Fruit fly (Drosophila melanogaster) whole organism: ENCODE data around the gene Vlet.
A peak's percentile ranks its signal among the peaks of the same experiment; 100 is the strongest.

Experiments
- CG8478 ChIP-seq: fragments of >200 bp; optimal IDR thresholded peaks from 2 replicates; lab custom pipeline; 2018; ENCODE audit warnings: inconsistent platforms
- Dll ChIP-seq: fragments of >200 bp; optimal IDR thresholded peaks from 2 replicates; lab custom pipeline; 2017
- EcR ChIP-seq, 2 experiments: fragments of >200 bp; optimal IDR thresholded peaks; 2 replicates each; lab custom pipeline; 2017; ENCODE audit warnings: missing biosample characterization in 2 of 2, missing genetic modification characterization in 2 of 2, missing genetic modification reagents in 2 of 2
- pan ChIP-seq: fragments of >200 bp; optimal IDR thresholded peaks from 2 replicates; lab custom pipeline; 2017
- psq ChIP-seq: fragments of >200 bp; optimal IDR thresholded peaks from 2 replicates; lab custom pipeline; 2017
- usp ChIP-seq: fragments of >200 bp; optimal IDR thresholded peaks from 2 replicates; lab custom pipeline; 2017; ENCODE audit warnings: missing biosample characterization, missing genetic modification characterization, mixed read lengths

Gene Vlet

DNA sequence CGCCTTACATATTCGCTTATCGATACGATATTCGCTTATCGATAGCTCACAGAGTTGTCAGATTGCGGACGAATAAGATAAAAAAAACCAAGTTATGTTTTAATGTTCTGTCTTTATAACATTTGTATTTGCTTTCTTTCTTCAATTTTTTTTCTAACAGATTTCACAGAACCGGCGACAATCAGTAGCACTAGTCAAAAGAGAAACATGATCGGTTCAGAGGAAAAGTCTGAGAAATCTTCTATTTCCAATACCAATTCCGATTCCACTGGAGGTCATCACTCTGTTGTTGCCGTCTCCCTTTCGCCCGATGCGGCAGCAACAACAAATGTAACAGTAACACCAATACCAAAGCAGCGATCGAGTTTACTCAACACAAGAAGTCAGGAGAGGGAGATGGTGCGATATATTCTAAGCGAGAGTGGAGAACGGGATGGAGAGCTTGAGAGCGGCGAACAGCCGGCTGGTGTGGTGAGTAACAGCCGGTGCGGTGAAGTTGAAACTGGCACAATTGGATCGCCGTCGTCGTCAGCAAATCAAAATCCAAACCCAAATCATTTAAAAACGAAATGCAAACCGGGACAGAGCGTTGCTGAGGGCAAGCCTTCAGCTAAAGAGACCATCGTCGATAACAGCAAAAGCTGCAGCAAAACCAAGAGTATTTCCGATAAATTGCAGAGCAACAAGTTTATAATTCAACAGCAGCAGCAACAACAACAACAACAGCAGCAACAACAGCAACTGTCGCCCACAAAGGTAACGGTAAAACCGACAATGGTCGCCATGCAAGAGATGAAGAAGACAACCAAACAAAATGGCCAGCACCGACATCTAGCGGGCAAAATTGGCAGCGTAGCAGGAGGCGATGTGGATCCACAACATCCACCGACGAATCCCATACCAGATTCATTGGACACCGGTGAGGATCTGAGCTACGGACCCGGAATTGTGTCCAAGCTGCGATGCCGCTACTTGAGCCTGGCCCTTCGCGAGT is 3.5 kb upstream of the Vlet start:
- TF ChIP-seq CG8478 (lab: Kevin White, UChicago) (peak; percentile 34), usp (GFP tag; lab: Kevin White, UChicago) (no peak), Dll (lab: Kevin White, UChicago) (peak; percentile 66), EcR (GFP tag; optimal IDR thresholded peaks at IDR 0.05; lab: Kevin White, UChicago) (peak in 1 of 2 experiments; percentile 96), pan (lab: Kevin White, UChicago) (no peak), psq (lab: Kevin White, UChicago) (no peak)

DNA sequence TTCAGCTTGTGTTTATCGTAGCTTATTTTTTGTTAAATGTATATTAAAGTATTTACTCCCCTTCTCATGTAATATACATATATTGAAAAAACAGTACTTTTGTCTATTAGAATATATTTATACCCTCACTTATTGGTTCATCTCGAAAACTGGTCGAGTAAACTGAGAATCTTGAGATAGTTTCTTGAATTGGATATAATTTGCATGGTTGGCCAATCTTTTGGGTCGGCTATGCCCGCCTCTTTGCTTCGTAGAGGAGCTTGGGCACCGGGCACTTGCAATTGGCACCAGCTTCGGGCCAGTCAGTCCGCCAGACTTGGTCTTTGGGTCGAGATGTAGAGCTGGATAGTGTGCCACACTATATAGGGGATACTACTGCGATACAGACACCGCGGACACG is 2.0 kb upstream of the Vlet start:
- TF ChIP-seq CG8478 (lab: Kevin White, UChicago), result no peak
- no peak for TF ChIP-seq EcR (GFP tag; optimal IDR thresholded peaks at IDR 0.05; lab: Kevin White, UChicago)
- no peak for TF ChIP-seq usp (GFP tag; lab: Kevin White, UChicago)
- no peak for TF ChIP-seq Dll (lab: Kevin White, UChicago)
- no peak for TF ChIP-seq pan (lab: Kevin White, UChicago)
- no peak for TF ChIP-seq psq (lab: Kevin White, UChicago)

DNA sequence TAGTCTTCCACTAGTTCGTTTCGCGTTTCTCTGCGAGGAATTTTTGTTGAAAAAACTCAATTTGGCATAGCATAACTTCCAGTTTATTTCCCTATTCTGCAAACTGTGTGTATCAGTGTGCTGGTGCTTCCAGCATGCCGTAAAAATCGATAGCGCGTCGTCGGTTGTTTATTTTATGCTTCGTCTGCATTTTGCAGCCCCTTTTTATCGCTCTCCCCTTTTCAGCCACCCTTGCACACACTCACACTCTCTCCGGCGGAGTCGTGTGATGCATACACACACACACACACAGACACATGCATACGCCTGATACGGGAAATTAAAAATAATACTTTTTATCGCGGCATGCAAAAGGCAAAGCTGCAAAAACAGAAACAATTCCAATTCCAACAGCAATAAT is 1.1 kb upstream of the Vlet start:
- TF ChIP-seq pan (lab: Kevin White, UChicago) (no peak), psq (lab: Kevin White, UChicago) (no peak), usp (GFP tag; lab: Kevin White, UChicago) (no peak), EcR (GFP tag; optimal IDR thresholded peaks at IDR 0.05; lab: Kevin White, UChicago) (no peak), Dll (lab: Kevin White, UChicago) (no peak), CG8478 (lab: Kevin White, UChicago) (no peak)

DNA sequence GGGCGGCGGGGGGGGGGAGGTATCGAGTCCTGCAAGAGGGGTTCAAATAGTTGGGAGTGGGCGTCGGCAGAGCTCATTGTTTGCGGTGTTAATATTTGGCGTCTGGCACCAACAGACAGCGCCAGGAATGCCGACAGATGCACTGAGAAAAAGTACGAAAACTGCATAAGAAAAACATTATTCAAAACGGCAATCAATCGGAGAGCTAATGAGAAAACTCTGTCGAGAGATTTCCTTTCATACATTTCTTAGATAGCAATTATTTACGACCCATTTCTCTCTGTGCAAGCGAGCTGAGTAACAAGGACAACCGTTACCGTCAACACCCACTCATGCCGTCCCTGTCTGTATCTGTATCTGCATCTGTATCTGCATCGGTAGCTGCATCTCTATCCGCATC is 14.3 kb downstream of the Vlet start:
- TF ChIP-seq CG8478 (lab: Kevin White, UChicago) (no peak), pan (lab: Kevin White, UChicago) (no peak), usp (GFP tag; lab: Kevin White, UChicago) (no peak), Dll (lab: Kevin White, UChicago) (no peak), EcR (GFP tag; optimal IDR thresholded peaks at IDR 0.05; lab: Kevin White, UChicago) (no peak), psq (lab: Kevin White, UChicago) (no peak)

DNA sequence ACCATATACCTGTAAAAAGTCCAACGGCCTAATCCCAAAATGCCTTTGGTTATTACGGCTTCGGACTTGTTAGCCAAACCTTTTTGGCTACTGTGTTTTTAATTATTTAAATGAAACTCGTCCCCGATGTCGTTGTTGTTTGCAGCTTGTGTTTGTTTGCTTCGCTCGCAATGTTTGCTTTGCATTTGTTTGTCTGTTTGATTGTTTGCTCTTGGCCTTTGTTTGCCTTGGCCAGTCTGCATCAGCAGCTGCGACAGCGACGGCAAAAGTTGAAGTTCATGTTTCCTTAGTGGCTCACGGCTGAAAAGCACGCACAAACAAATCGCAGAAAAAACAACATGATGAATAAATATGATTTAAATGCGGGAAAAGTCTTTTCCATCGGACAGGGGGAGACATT is 17.9 kb downstream of the Vlet start:
- TF ChIP-seq Dll (lab: Kevin White, UChicago), result no peak
- TF ChIP-seq CG8478 (lab: Kevin White, UChicago), result no peak
- TF ChIP-seq usp (GFP tag; lab: Kevin White, UChicago), result no peak
- TF ChIP-seq pan (lab: Kevin White, UChicago), result no peak
- TF ChIP-seq EcR (GFP tag; optimal IDR thresholded peaks at IDR 0.05; lab: Kevin White, UChicago), result no peak

DNA sequence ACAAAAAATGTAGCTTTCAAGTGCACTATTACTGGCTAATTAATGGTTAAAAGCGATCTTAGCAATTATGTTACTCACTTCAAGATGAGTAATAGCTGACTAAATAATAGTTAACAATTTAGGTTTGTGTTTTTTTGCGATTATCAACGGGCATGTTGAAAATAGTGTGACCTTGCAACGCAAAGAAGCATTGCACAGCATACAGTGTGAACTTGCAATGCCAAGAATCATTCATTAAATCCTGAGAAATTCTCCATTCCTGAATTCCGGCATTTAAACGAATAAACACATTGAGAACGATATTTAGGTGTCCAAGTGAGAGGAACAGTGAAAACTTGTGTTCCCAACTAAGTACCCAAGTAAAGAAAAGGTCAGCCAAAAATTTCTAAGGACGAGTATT is 18.8 kb downstream of the Vlet start:
- TF ChIP-seq usp (GFP tag; lab: Kevin White, UChicago) (no peak), EcR (GFP tag; optimal IDR thresholded peaks at IDR 0.05; lab: Kevin White, UChicago) (no peak), pan (lab: Kevin White, UChicago) (no peak), CG8478 (lab: Kevin White, UChicago) (no peak), psq (lab: Kevin White, UChicago) (no peak), Dll (lab: Kevin White, UChicago) (no peak)

DNA sequence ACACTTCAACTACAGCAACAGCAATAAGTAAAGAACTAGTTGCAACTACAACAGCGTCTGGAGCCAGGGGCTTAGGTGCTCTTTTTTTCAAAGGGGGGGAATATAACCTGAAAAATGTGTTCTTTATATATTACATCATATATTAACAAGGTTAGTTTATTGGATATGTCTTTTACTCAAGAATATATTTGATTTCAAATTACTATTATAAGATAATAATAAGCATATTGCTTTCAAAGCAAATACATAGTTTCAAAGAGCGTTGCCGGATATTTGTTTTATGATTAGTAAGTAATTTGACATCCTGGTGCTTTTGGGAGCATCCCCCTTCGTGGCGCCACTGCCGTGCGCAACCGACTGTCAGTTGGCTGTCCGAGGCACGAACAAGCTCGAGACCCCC is 19.3 kb downstream of the Vlet start:
- no peak for TF ChIP-seq usp (GFP tag; lab: Kevin White, UChicago)

DNA sequence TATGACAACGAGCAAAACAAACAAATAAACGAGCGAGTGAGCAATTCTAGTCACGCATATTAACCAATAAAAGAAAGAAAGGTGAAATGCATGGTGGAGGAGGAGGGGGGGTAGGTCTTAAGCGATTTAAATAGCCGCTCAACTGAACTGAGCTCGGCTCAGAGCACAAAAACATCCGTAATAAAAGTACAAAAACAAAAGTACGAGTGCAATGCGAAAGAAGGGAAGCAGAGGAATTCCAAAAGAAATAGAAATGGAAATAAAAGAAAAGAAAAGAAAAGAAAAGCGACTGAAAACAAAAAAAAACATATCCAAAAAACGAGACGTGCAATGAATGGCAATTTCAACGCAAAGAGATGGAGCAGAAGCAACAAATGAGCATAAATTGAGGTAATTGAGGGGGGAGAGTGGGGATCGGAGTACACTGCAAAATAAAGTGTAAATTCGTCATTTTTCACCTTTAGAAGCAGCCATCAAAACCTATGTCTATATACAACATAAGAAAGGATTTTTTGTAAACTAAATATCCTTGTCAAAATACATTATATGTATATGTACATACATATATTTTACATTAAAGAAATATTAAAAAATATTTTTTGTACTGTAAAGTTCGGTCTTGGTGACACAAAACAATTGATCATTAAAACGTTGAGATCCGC is 20.1 kb downstream of the Vlet start:
- TF ChIP-seq usp (GFP tag; lab: Kevin White, UChicago) (no peak), EcR (GFP tag; optimal IDR thresholded peaks at IDR 0.05; lab: Kevin White, UChicago) (no peak), pan (lab: Kevin White, UChicago) (no peak), Dll (lab: Kevin White, UChicago) (no peak), psq (lab: Kevin White, UChicago) (no peak), CG8478 (lab: Kevin White, UChicago) (no peak)

DNA sequence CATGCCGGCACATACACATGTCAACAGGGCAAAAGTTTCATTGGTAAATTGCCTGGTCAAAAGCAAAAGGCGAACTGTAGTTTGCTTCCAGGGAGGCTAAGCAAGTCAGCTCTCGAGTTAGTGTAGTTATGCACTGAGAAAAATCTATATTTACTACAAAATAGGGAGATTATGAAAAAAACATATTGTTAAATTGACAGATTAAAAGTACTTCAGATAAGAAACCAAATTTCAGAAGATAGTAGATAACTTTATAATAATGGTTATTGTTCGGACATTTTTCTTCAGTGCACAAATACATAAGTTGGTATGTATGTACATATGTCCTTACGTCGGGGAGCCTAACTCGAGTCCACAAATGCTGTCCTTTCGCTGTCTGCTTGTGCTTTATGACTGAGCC is 21.2 kb downstream of the Vlet start:
- TF ChIP-seq CG8478 (lab: Kevin White, UChicago) (no peak), usp (GFP tag; lab: Kevin White, UChicago) (no peak), psq (lab: Kevin White, UChicago) (no peak), Dll (lab: Kevin White, UChicago) (no peak), pan (lab: Kevin White, UChicago) (no peak), EcR (GFP tag; optimal IDR thresholded peaks at IDR 0.05; lab: Kevin White, UChicago) (no peak)

DNA sequence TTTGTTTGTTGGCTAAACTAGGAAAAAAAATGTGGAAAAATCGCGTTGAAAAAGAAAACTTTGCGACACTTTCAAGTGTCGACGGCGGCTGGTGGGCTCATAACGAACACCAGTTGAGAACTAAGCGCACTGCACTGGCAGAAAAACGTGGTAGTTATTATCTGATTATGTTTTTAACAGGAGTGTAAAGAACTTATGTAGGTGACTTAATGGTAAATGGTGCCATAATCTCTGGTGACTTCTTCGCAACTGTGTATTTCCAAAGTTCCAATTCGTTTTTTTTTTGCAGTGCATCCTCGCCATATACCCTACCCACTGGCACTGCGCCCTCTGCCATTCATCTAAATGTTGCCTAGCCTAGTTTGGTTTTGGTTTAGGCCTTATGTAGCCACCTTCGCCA is 25.4 kb downstream of the Vlet start:
- no peak for TF ChIP-seq EcR (GFP tag; optimal IDR thresholded peaks at IDR 0.05; lab: Kevin White, UChicago)
- no peak for TF ChIP-seq CG8478 (lab: Kevin White, UChicago)
- TF ChIP-seq usp (GFP tag; lab: Kevin White, UChicago), result no peak
- TF ChIP-seq psq (lab: Kevin White, UChicago), result no peak
- TF ChIP-seq Dll (lab: Kevin White, UChicago), result no peak
- TF ChIP-seq pan (lab: Kevin White, UChicago), result no peak

DNA sequence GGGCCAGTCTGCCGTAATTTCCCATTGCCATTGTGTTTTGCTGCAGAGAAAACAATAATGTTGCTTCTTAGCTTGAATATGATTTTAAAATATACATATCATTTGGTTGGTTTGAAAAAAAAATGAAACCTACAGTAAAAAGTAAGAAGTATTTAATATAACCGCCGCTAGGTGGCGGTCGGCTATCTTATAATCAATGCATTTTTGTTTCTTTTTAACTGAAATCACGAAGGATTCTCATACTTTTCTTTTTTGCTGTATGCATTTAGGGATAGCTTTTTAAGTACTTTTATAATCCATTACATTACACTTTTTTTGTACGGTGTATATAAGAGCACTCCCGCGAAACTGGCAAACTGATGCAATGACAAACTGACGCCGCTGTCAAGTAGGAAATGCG is 27.0 kb downstream of the Vlet start:
- TF ChIP-seq EcR (GFP tag; optimal IDR thresholded peaks at IDR 0.05; lab: Kevin White, UChicago) (no peak), CG8478 (lab: Kevin White, UChicago) (no peak), psq (lab: Kevin White, UChicago) (no peak), pan (lab: Kevin White, UChicago) (no peak), usp (GFP tag; lab: Kevin White, UChicago) (no peak), Dll (lab: Kevin White, UChicago) (no peak)
